Worm (Caenorhabditis elegans) whole organism, young adult: ENCODE measurements around the gene Y69H2.7.

ENCODE experiments used
- B0261.1 ChIP-seq: sonication (generic microtip); optimal IDR thresholded peaks from 2 replicates; lab custom pipeline; 2016; ENCODE audit warnings: mild to moderate bottlenecking, missing genetic modification characterization, moderate library complexity, missing compliant biosample characterization
- C06A6.2 ChIP-seq: fragments of 200-800 bp; sonication (Bioruptor generic); conservative IDR thresholded peaks from 2 replicates; pipeline ENCODE4 v1.3.6; 2022; ENCODE audit warnings: missing genetic modification characterization, missing compliant biosample characterization
- D2030.7 ChIP-seq: fragments of 200-800 bp; sonication (Bioruptor generic); IDR thresholded peaks from 2 replicates; pipeline ENCODE4 v1.3.6; 2022; ENCODE audit warnings: missing genetic modification reagents, missing genetic modification characterization, missing compliant biosample characterization
- F10E7.11 ChIP-seq: sonication (generic microtip); optimal IDR thresholded peaks from 2 replicates; lab custom pipeline; 2017; ENCODE audit warnings: mild to moderate bottlenecking, missing genetic modification characterization, moderate library complexity, missing compliant biosample characterization
- F49E8.2 ChIP-seq: sonication (generic microtip); optimal IDR thresholded peaks from 3 replicates; lab custom pipeline; 2017; ENCODE audit warnings: missing genetic modification characterization, mild to moderate bottlenecking, missing compliant biosample characterization, antibody characterized with exemption, moderate library complexity; ENCODE audit not compliant: insufficient read depth
- K12H6.12 ChIP-seq: fragments of 200-800 bp; sonication (Bioruptor generic); optimal IDR thresholded peaks from 2 replicates; lab custom pipeline; 2018; ENCODE audit warnings: mild to moderate bottlenecking, missing genetic modification characterization, missing compliant biosample characterization
- Y53F4B.3 ChIP-seq: fragments of 200-800 bp; sonication (Bioruptor generic); IDR thresholded peaks from 2 replicates; pipeline ENCODE4 v1.3.6; 2022; ENCODE audit warnings: missing genetic modification reagents, missing genetic modification characterization, missing compliant biosample characterization
- Y67H2A.10 ChIP-seq: fragments of 200-800 bp; sonication (Bioruptor generic); conservative IDR thresholded peaks from 2 replicates; pipeline ENCODE4 v1.3.6; 2022; ENCODE audit warnings: missing genetic modification reagents, missing genetic modification characterization, missing compliant biosample characterization
- ama-1 ChIP-seq, 3 experiments: fragments of 150-350 bp in 1 of 3; sonication (generic microtip) in 2 of 3; optimal IDR thresholded peaks; 2 replicates each; lab custom pipeline; 2014 to 2018; ENCODE audit warnings: missing biosample characterization in 2 of 3, missing genetic modification characterization in 2 of 3, missing genetic modification reagents in 2 of 3
- athp-1 ChIP-seq: sonication (generic microtip); optimal IDR thresholded peaks from 2 replicates; lab custom pipeline; 2017; ENCODE audit warnings: mild to moderate bottlenecking, missing genetic modification characterization, missing compliant biosample characterization
- bed-1 ChIP-seq: fragments of 200-800 bp; sonication (Bioruptor generic); IDR thresholded peaks from 2 replicates; pipeline ENCODE4 v1.3.6; 2022; ENCODE audit warnings: missing genetic modification reagents, missing genetic modification characterization, missing compliant biosample characterization
- bed-2 ChIP-seq: fragments of 200-800 bp; sonication (Bioruptor generic); IDR thresholded peaks from 2 replicates; pipeline ENCODE4 v1.3.6; 2022; ENCODE audit warnings: missing genetic modification reagents, missing genetic modification characterization, missing compliant biosample characterization
- ccch-3 ChIP-seq: fragments of 200-800 bp; sonication (Bioruptor generic); optimal IDR thresholded peaks from 2 replicates; lab custom pipeline; 2018; ENCODE audit warnings: mild to moderate bottlenecking, missing genetic modification characterization, missing compliant biosample characterization
- cebp-2 ChIP-seq: fragments of 200-800 bp; sonication (Bioruptor generic); IDR thresholded peaks from 2 replicates; pipeline ENCODE4 v1.3.6; 2022; ENCODE audit warnings: missing genetic modification characterization, missing compliant biosample characterization
- ceh-100 ChIP-seq: fragments of 200-800 bp; sonication (Bioruptor generic); IDR thresholded peaks from 2 replicates; pipeline ENCODE4 v1.3.6; 2022; ENCODE audit warnings: missing genetic modification reagents, missing genetic modification characterization, missing compliant biosample characterization
- chd-7 ChIP-seq: sonication (generic microtip); optimal IDR thresholded peaks from 2 replicates; lab custom pipeline; 2016; ENCODE audit warnings: mild to moderate bottlenecking, missing genetic modification characterization, moderate library complexity, missing compliant biosample characterization
- egrh-3 ChIP-seq: fragments of 200-800 bp; sonication (Bioruptor generic); IDR thresholded peaks from 2 replicates; pipeline ENCODE4 v1.3.6; 2022; ENCODE audit warnings: missing genetic modification reagents, missing genetic modification characterization, missing compliant biosample characterization
- ets-4 ChIP-seq: fragments of 200-800 bp; sonication (Bioruptor generic); optimal IDR thresholded peaks from 2 replicates; lab custom pipeline; 2018; ENCODE audit warnings: mild to moderate bottlenecking, missing genetic modification characterization, missing compliant biosample characterization
- him-1 ChIP-seq: sonication (generic microtip); optimal IDR thresholded peaks from 2 replicates; lab custom pipeline; 2016; ENCODE audit warnings: missing genotype, missing genetic modification reagents, missing genetic modification characterization, missing compliant biosample characterization
- hlh-12 ChIP-seq: sonication (generic microtip); optimal IDR thresholded peaks from 2 replicates; lab custom pipeline; 2016; ENCODE audit warnings: missing genetic modification characterization, missing compliant biosample characterization
- hmg-1.2 ChIP-seq: fragments of 200-800 bp; sonication (Bioruptor generic); IDR thresholded peaks from 2 replicates; pipeline ENCODE4 v1.3.6; 2022; ENCODE audit warnings: missing genetic modification reagents, missing genetic modification characterization, missing compliant biosample characterization
- hmg-20 ChIP-seq: fragments of 200-800 bp; sonication (Bioruptor generic); IDR thresholded peaks from 2 replicates; pipeline ENCODE4 v1.3.6; 2022; ENCODE audit warnings: missing genetic modification reagents, missing genetic modification characterization, missing compliant biosample characterization
- hrde-1 ChIP-seq: sonication (generic microtip); optimal IDR thresholded peaks from 2 replicates; lab custom pipeline; 2016; ENCODE audit warnings: missing genetic modification characterization, mild to moderate bottlenecking, missing compliant biosample characterization, moderate library complexity, missing genotype, missing genetic modification reagents, borderline replicate concordance
- hsf-1 ChIP-seq: fragments of 200-800 bp; sonication (Bioruptor generic); IDR thresholded peaks from 2 replicates; pipeline ENCODE4 v1.3.6; 2022; ENCODE audit warnings: missing genetic modification reagents, missing genetic modification characterization, missing compliant biosample characterization
- let-526 ChIP-seq: fragments of 200-800 bp; sonication (Bioruptor generic); IDR thresholded peaks from 2 replicates; pipeline ENCODE4 v1.3.6; 2022; ENCODE audit warnings: missing genetic modification reagents, missing genetic modification characterization, missing compliant biosample characterization
- let-607 ChIP-seq, 2 experiments: fragments of 200-800 bp in 1 of 2; sonication (Bioruptor generic) in 1 of 2; sonication (generic microtip) in 1 of 2; optimal IDR thresholded peaks; 2 replicates each; lab custom pipeline; 2016 to 2018; ENCODE audit warnings: mild to moderate bottlenecking in 2 of 2, missing compliant biosample characterization in 2 of 2, missing genetic modification characterization in 2 of 2, moderate library complexity in 2 of 2, missing genotype in 1 of 2
- lin-35 ChIP-seq, 3 experiments: fragments of 150-350 bp in 2 of 3; sonication (generic microtip) in 1 of 3; optimal IDR thresholded peaks; 2 replicates each; lab custom pipeline; 2014 to 2018; ENCODE audit warnings: missing biosample characterization in 3 of 3, missing genetic modification characterization in 3 of 3, missing genetic modification reagents in 3 of 3
- lir-1 ChIP-seq: fragments of 200-800 bp; sonication (Bioruptor generic); conservative IDR thresholded peaks from 2 replicates; pipeline ENCODE4 v1.3.6; 2022; ENCODE audit warnings: missing genetic modification reagents, missing genetic modification characterization, missing compliant biosample characterization
- madf-6 ChIP-seq: fragments of 200-800 bp; sonication (Bioruptor generic); IDR thresholded peaks from 2 replicates; pipeline ENCODE4 v1.3.6; 2022; ENCODE audit warnings: missing genetic modification reagents, missing genetic modification characterization, missing compliant biosample characterization
- nhr-120 ChIP-seq: fragments of 200-800 bp; sonication (Bioruptor generic); IDR thresholded peaks from 2 replicates; pipeline ENCODE4 v1.3.6; 2022; ENCODE audit warnings: missing genetic modification characterization, missing compliant biosample characterization
- pbrm-1 ChIP-seq: fragments of 200-800 bp; sonication (Bioruptor generic); IDR thresholded peaks from 2 replicates; pipeline ENCODE4 v1.3.6; 2022; ENCODE audit warnings: missing genetic modification reagents, missing genetic modification characterization, missing compliant biosample characterization
- rcor-1 ChIP-seq: fragments of 200-800 bp; sonication (Bioruptor generic); IDR thresholded peaks from 2 replicates; pipeline ENCODE4 v1.3.6; 2022; ENCODE audit warnings: missing genetic modification reagents, missing genetic modification characterization, missing compliant biosample characterization
- tlf-1 ChIP-seq: fragments of 200-800 bp; sonication (Bioruptor generic); optimal IDR thresholded peaks from 2 replicates; lab custom pipeline; 2018; ENCODE audit warnings: mild to moderate bottlenecking, missing genetic modification characterization, missing compliant biosample characterization
- ztf-18 ChIP-seq: sonication (generic microtip); optimal IDR thresholded peaks from 2 replicates; lab custom pipeline; 2016; ENCODE audit warnings: missing genotype, mild to moderate bottlenecking, missing genetic modification characterization, missing compliant biosample characterization
- ztf-22 ChIP-seq: fragments of 200-800 bp; sonication (Bioruptor generic); optimal IDR thresholded peaks from 2 replicates; lab custom pipeline; 2018; ENCODE audit warnings: mild to moderate bottlenecking, missing genetic modification characterization, moderate library complexity, missing compliant biosample characterization

The Y69H2.7 gene

DNA sequence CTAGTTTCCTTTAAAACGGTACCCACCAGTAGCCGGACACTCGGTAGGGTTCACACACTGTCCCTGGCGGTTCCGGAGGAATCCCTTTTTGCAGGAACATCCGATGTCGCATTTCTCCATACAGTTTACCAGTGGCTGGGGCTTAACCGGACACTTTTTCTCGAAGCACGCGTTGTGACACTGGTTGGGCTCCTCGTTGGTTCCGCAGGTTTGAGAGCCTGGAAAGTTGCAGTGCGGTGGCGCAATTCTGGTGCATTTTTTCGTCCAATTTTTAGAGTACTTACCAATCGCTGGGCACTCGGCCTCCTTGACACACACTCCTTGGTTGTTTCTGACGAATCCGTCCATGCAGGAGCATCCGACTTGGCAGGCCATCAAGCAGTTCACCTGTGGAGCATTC lies 27.5 kb upstream of the Y69H2.7 start:
- no peak for TF ChIP-seq tlf-1
- TF ChIP-seq ztf-18 (tag; lab: Kevin White, UChicago), result no peak
- no peak for TF ChIP-seq egrh-3 (GFP tag; lab: Robert Waterston, UW)
- TF ChIP-seq bed-2 (GFP tag; lab: Robert Waterston, UW), result no peak
- TF ChIP-seq hrde-1 (tag; lab: Kevin White, UChicago), result no peak
- no peak for TF ChIP-seq rcor-1 (GFP tag; lab: Robert Waterston, UW)
- TF ChIP-seq hsf-1, result no peak
- TF ChIP-seq K12H6.12 (tag; lab: Kevin White, UChicago), result no peak
- TF ChIP-seq D2030.7 (GFP tag; lab: Robert Waterston, UW), result no peak
- no peak for TF ChIP-seq chd-7
- no peak for TF ChIP-seq nhr-120
- TF ChIP-seq ama-1 (optimal IDR thresholded peaks at IDR 0.05; lab: Kevin White, UChicago), result no peak
- TF ChIP-seq ama-1 (GFP tag; optimal IDR thresholded peaks at IDR 0.05; lab: Kevin White, UChicago), result no peak
- no peak for TF ChIP-seq madf-6
- no peak for TF ChIP-seq hmg-20 (GFP tag; lab: Robert Waterston, UW)
- no peak for TF ChIP-seq C06A6.2
- TF ChIP-seq ceh-100 (GFP tag; lab: Robert Waterston, UW), result no peak
- no peak for TF ChIP-seq hlh-12 (tag; lab: Kevin White, UChicago)
- no peak for TF ChIP-seq bed-1 (GFP tag; lab: Robert Waterston, UW)
- TF ChIP-seq, all 124 proteins: peak for 0

DNA sequence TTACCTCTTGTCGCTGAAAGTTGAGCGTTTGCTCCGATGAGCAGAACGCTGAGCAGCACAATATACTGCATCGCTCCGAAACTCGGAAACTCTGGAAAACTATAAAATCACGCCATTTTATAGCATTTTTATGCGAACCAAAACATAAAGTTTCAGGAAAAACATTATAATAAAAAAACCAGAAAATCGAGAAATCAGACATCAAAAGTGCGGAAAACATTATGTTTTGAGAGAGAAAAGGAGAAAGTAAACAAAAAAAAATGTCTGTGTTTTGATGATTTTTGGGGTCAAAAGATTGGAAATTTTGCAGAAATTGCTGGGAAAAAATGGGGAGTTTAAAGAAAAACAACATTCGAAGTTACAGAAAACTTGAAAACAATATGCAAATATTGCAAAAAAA lies 25.8 kb upstream of the Y69H2.7 start, which contains the start of gene Y69H2.3:
TSS of gene Y69H2.3 (minus strand) at position 101 of the 400 bp plus-strand sequence.
- no peak for TF ChIP-seq bed-1 (GFP tag; lab: Robert Waterston, UW)
- no peak for TF ChIP-seq athp-1 (tag; lab: Kevin White, UChicago)
- no peak for TF ChIP-seq let-607 (tag; optimal IDR thresholded peaks at IDR 0.05; lab: Kevin White, UChicago)
- no peak for TF ChIP-seq ztf-22 (GFP tag; lab: Kevin White, UChicago)
- no peak for TF ChIP-seq lir-1 (GFP tag; lab: Robert Waterston, UW)
- TF ChIP-seq cebp-2 (GFP tag; lab: Robert Waterston, UW), result no peak
- no peak for TF ChIP-seq hmg-1.2 (GFP tag; lab: Robert Waterston, UW)
- TF ChIP-seq F10E7.11 (tag; lab: Kevin White, UChicago), result no peak
- no peak for TF ChIP-seq F49E8.2 (tag; lab: Kevin White, UChicago)
- TF ChIP-seq ccch-3 (GFP tag; lab: Kevin White, UChicago), result no peak
- no peak for TF ChIP-seq lin-35 (GFP tag; optimal IDR thresholded peaks at IDR 0.05; lab: Kevin White, UChicago)
- no peak for TF ChIP-seq B0261.1 (tag; lab: Kevin White, UChicago)
- no peak for TF ChIP-seq Y67H2A.10 (GFP tag; lab: Robert Waterston, UW)
- no peak for TF ChIP-seq ztf-18 (tag; lab: Kevin White, UChicago)
- TF ChIP-seq ama-1 (optimal IDR thresholded peaks at IDR 0.05; lab: Kevin White, UChicago), result no peak
- TF ChIP-seq ama-1 (GFP tag; optimal IDR thresholded peaks at IDR 0.05; lab: Kevin White, UChicago), result no peak
- no peak for TF ChIP-seq nhr-120

DNA sequence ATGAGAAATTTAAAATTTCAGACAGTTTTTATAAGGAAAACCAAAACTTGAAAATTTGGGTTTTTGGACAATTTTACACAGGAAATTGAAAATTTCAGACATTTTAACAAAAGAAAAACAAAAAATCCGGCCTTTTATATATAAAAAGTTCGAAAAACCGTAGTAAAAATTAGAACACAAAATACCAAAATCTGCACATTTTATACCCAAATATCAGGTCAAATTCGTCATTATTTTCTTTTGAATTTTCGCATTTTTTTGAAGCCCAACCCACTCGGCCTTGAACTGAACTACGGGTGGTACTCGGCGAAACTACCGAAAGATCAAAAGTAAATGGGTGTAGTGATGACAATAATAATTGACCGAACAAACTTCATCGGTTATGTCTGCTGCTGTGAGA lies 22.6 kb upstream of the Y69H2.7 start:
- TF ChIP-seq pbrm-1 (no peak), D2030.7 (GFP tag; lab: Robert Waterston, UW) (no peak), Y53F4B.3 (no peak), him-1 (tag; lab: Kevin White, UChicago) (no peak), let-526 (GFP tag; lab: Robert Waterston, UW) (no peak), ets-4 (GFP tag; lab: Kevin White, UChicago) (no peak)
